Worm (Caenorhabditis elegans) whole organism, L4 larva: ENCODE results near the gene jhdm-1.

ENCODE experiments used
- F44E2.7 ChIP-seq: fragments of 200-800 bp; sonication (Bioruptor generic); IDR thresholded peaks from 2 replicates; pipeline ENCODE4 v2.1.2; 2022; ENCODE audit warnings: missing genetic modification characterization, missing compliant biosample characterization
- R02D3.7 ChIP-seq: fragments of 150-350 bp; sonication (generic microtip); optimal IDR thresholded peaks from 3 replicates; lab custom pipeline; 2014; ENCODE audit warnings: missing biosample characterization, missing genetic modification characterization
- ama-1 ChIP-seq: fragments of 150-350 bp; optimal IDR thresholded peaks from 2 replicates; lab custom pipeline; 2014; ENCODE audit warnings: inconsistent platforms, mixed read lengths
- egl-27 ChIP-seq: sonication (generic microtip); optimal IDR thresholded peaks from 3 replicates; lab custom pipeline; 2017; ENCODE audit warnings: missing biosample characterization, missing genetic modification reagents, missing genetic modification characterization
- lin-1 ChIP-seq: fragments of 200-800 bp; sonication (Bioruptor generic); IDR thresholded peaks from 2 replicates; pipeline ENCODE4 v1.3.6; 2022; ENCODE audit warnings: missing genetic modification reagents, missing genetic modification characterization, missing compliant biosample characterization
- lin-13 ChIP-seq: fragments of 150-350 bp; optimal IDR thresholded peaks from 2 replicates; lab custom pipeline; 2014; ENCODE audit warnings: missing biosample characterization, missing genetic modification reagents, missing genetic modification characterization
- lin-29 ChIP-seq: fragments of 200-800 bp; sonication (Bioruptor generic); IDR thresholded peaks from 2 replicates; pipeline ENCODE4 v1.3.6; 2022; ENCODE audit warnings: missing genetic modification reagents, missing genetic modification characterization, missing compliant biosample characterization
- mdl-1 ChIP-seq, 2 experiments: fragments of 150-350 bp in 1 of 2; sonication (generic microtip) in 1 of 2; optimal IDR thresholded peaks; 2 replicates each; lab custom pipeline; 2014 to 2017; ENCODE audit warnings: missing biosample characterization in 2 of 2, missing genetic modification characterization in 2 of 2
- nhr-76 ChIP-seq: fragments of 150-350 bp; optimal IDR thresholded peaks from 2 replicates; lab custom pipeline; 2014; ENCODE audit warnings: missing biosample characterization, missing genetic modification characterization
- nhr-77 ChIP-seq: fragments of 150-350 bp; optimal IDR thresholded peaks from 2 replicates; lab custom pipeline; 2014; ENCODE audit warnings: missing biosample characterization, missing genetic modification characterization
- php-3 ChIP-seq: fragments of 200-800 bp; sonication (Bioruptor generic); IDR thresholded peaks from 2 replicates; pipeline ENCODE4 v1.3.6; 2022; ENCODE audit warnings: missing genetic modification reagents, missing genetic modification characterization, missing compliant biosample characterization
- pqm-1 ChIP-seq: sonication (generic microtip); optimal IDR thresholded peaks from 2 replicates; lab custom pipeline; 2017; ENCODE audit warnings: missing biosample characterization, missing genetic modification characterization
- zip-2 ChIP-seq: fragments of 150-350 bp; optimal IDR thresholded peaks from 2 replicates; lab custom pipeline; 2014; ENCODE audit warnings: missing biosample characterization, missing genetic modification characterization
- ztf-11 ChIP-seq: fragments of 150-350 bp; optimal IDR thresholded peaks from 2 replicates; lab custom pipeline; 2014; ENCODE audit warnings: missing biosample characterization, missing genetic modification characterization

DNA sequence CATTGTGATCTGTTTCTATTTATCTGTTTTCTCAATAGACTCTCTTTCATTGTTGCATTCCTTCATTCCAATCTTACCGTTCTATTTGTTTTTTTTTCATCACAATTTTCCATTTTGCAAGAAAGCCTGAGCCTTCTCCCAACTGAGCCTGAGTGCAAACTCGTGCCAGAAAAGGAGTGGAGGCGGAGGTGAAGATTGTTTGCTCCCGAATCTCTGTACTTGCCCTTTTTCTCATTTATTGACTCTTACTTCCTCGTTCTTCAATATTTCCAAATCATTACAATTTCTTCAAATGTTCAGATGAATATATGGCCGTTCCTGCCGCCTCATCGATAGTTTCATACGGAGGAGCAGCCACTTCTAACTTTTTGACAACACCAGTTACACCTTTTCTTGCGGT, 47.5 kb upstream of the jhdm-1 start, which contains the start of gene let-756:
- TF ChIP-seq ztf-11 (tag; lab: Kevin White, UChicago), result no peak
- TF ChIP-seq zip-2 (tag; lab: Kevin White, UChicago), result no peak
- no peak for TF ChIP-seq R02D3.7 (tag; lab: Kevin White, UChicago)
- no peak for TF ChIP-seq egl-27 (tag; lab: Kevin White, UChicago)
- no peak for TF ChIP-seq lin-29 (GFP tag; lab: Robert Waterston, UW)
- TF ChIP-seq lin-1 (GFP tag; lab: Robert Waterston, UW), result no peak
- no peak for TF ChIP-seq mdl-1 (tag; optimal IDR thresholded peaks at IDR 0.05; lab: Kevin White, UChicago)
- TF ChIP-seq nhr-76 (tag; lab: Kevin White, UChicago), result no peak
- TF ChIP-seq nhr-77, result no peak
- TF ChIP-seq pqm-1, result no peak
- no peak for TF ChIP-seq F44E2.7 (GFP tag; lab: Robert Waterston, UW)
- no peak for TF ChIP-seq php-3 (GFP tag; lab: Robert Waterston, UW)
- no peak for TF ChIP-seq lin-13 (GFP tag; lab: Kevin White, UChicago)
- TF ChIP-seq ama-1 (lab: Kevin White, UChicago), result no peak
